Fruit fly (Drosophila melanogaster) whole organism, wandering third instar larva: ENCODE measurements around the gene Cep290.

Source experiments
- CG32264 ChIP-seq: fragments of 200-800 bp; sonication (Bioruptor generic); optimal IDR thresholded peaks from 2 replicates; lab custom pipeline; 2016; ENCODE audit warnings: missing biosample characterization, missing genetic modification characterization
- CrebA ChIP-seq: fragments of 200-800 bp; sonication (Bioruptor generic); optimal IDR thresholded peaks from 2 replicates; lab custom pipeline; 2016; ENCODE audit warnings: missing biosample characterization, mild to moderate bottlenecking, missing genetic modification characterization, borderline replicate concordance
- Dfd ChIP-seq: fragments of >200 bp; optimal IDR thresholded peaks from 2 replicates; lab custom pipeline; 2017; ENCODE audit warnings: missing biosample characterization, missing genetic modification characterization
- Dif ChIP-seq: fragments of 200-275, 200-300 bp; sonication (Bioruptor generic); optimal IDR thresholded peaks from 2 replicates; lab custom pipeline; 2018; ENCODE audit warnings: missing biosample characterization, missing genetic modification characterization; ENCODE audit not compliant: partially characterized antibody
- GATAd ChIP-seq: sonication (Bioruptor generic); optimal IDR thresholded peaks from 2 replicates; lab custom pipeline; 2016; ENCODE audit warnings: missing biosample characterization, missing genetic modification characterization
- HLH106 ChIP-seq: fragments of 200-800 bp; optimal IDR thresholded peaks from 3 replicates; lab custom pipeline; 2019; ENCODE audit warnings: missing biosample characterization, mild to moderate bottlenecking, missing genetic modification characterization, moderate library complexity
- Hr78 ChIP-seq: fragments of >200 bp; optimal IDR thresholded peaks from 2 replicates; lab custom pipeline; 2017; ENCODE audit warnings: missing biosample characterization, missing genetic modification characterization
- Hr83 ChIP-seq: fragments of 200-300 bp; sonication (Bioruptor generic); optimal IDR thresholded peaks from 2 replicates; lab custom pipeline; 2016; ENCODE audit warnings: missing biosample characterization, mild to moderate bottlenecking, missing genetic modification characterization, moderate library complexity; ENCODE audit not compliant: poor library complexity, severe bottlenecking
- OdsH ChIP-seq: fragments of 200-800 bp; sonication (Bioruptor generic); optimal IDR thresholded peaks from 2 replicates; lab custom pipeline; 2016; ENCODE audit warnings: missing biosample characterization, mild to moderate bottlenecking, missing genetic modification characterization
- fru ChIP-seq: fragments of 200-800 bp; sonication (Bioruptor generic); optimal IDR thresholded peaks from 3 replicates; lab custom pipeline; 2016; ENCODE audit warnings: missing biosample characterization, mild to moderate bottlenecking, missing genetic modification characterization
- pan ChIP-seq: fragments of >200 bp; optimal IDR thresholded peaks from 2 replicates; lab custom pipeline; 2017
- psq ChIP-seq: fragments of 200-800 bp; sonication (Bioruptor generic); optimal IDR thresholded peaks from 3 replicates; lab custom pipeline; 2017; ENCODE audit warnings: missing biosample characterization, mild to moderate bottlenecking, missing genetic modification characterization, moderate library complexity
- usp ChIP-seq: fragments of >200 bp; optimal IDR thresholded peaks from 2 replicates; lab custom pipeline; 2017; ENCODE audit warnings: missing biosample characterization, missing genetic modification characterization
- woc ChIP-seq: sonication (Bioruptor generic); optimal IDR thresholded peaks from 2 replicates; lab custom pipeline; 2016; ENCODE audit warnings: missing biosample characterization, mild to moderate bottlenecking, missing genetic modification characterization

- TF ChIP-seq pan (no peak), Hr78 (GFP tag; lab: Kevin White, UChicago) (no peak), Hr83 (GFP tag; lab: Kevin White, UChicago) (no peak), psq (no peak), HLH106 (tag; lab: Kevin White, UChicago) (no peak), OdsH (GFP tag; lab: Kevin White, UChicago) (no peak), CrebA (GFP tag; lab: Kevin White, UChicago) (no peak), usp (GFP tag; lab: Kevin White, UChicago) (no peak), Dif (GFP tag; lab: Kevin White, UChicago) (no peak), woc (no peak), GATAd (no peak), fru (GFP tag; lab: Kevin White, UChicago) (no peak), CG32264 (GFP tag; lab: Kevin White, UChicago) (no peak), Dfd (GFP tag; lab: Kevin White, UChicago) (no peak)
These were observed 49.3 kb upstream of the Cep290 start for dm6 chr3L:794462-794861.
